Worm (Caenorhabditis elegans) whole organism, mixed stage, embryonic: ENCODE data around the gene fbxa-105.

ENCODE experiments used
- ceh-83 ChIP-seq: fragments of 200-800 bp; sonication (Bioruptor generic); optimal IDR thresholded peaks from 2 replicates; lab custom pipeline; 2018; ENCODE audit warnings: mild to moderate bottlenecking, missing genetic modification characterization, missing compliant biosample characterization
- drap-1 ChIP-seq: fragments of 200-800 bp; sonication (Bioruptor generic); optimal IDR thresholded peaks from 3 replicates; lab custom pipeline; 2018; ENCODE audit warnings: mild to moderate bottlenecking, missing genetic modification characterization, missing compliant biosample characterization
- elt-3 ChIP-seq: fragments of 150-350 bp; optimal IDR thresholded peaks from 2 replicates; lab custom pipeline; 2014; ENCODE audit warnings: missing biosample characterization, missing genetic modification characterization
- lin-13 ChIP-seq: fragments of 150-350 bp; optimal IDR thresholded peaks from 2 replicates; lab custom pipeline; 2014; ENCODE audit warnings: missing biosample characterization, missing genetic modification characterization
- lin-32 ChIP-seq: fragments of 200-800 bp; sonication (Bioruptor generic); optimal IDR thresholded peaks from 2 replicates; lab custom pipeline; 2018; ENCODE audit warnings: mild to moderate bottlenecking, missing genetic modification characterization, missing compliant biosample characterization
- nhr-237 ChIP-seq: fragments of 150-350 bp; optimal IDR thresholded peaks from 2 replicates; lab custom pipeline; 2014; ENCODE audit warnings: missing biosample characterization, missing genetic modification characterization
- nhr-28 ChIP-seq: fragments of 150-350 bp; optimal IDR thresholded peaks from 2 replicates; lab custom pipeline; 2014; ENCODE audit warnings: missing biosample characterization, missing genetic modification characterization
- nhr-76 ChIP-seq: sonication (generic microtip); optimal IDR thresholded peaks from 2 replicates; lab custom pipeline; 2017; ENCODE audit warnings: missing biosample characterization, missing genetic modification characterization
- snpc-4 ChIP-seq: fragments of 150-350 bp; optimal IDR thresholded peaks from 2 replicates; lab custom pipeline; 2014; ENCODE audit warnings: missing biosample characterization, missing genetic modification characterization
- unc-120 ChIP-seq: sonication (generic microtip); optimal IDR thresholded peaks from 2 replicates; lab custom pipeline; 2017; ENCODE audit warnings: missing genetic modification characterization, missing compliant biosample characterization; ENCODE audit not compliant: poor library complexity, severe bottlenecking
- unc-39 ChIP-seq: fragments of 150-350 bp; optimal IDR thresholded peaks from 2 replicates; lab custom pipeline; 2014; ENCODE audit warnings: missing biosample characterization, missing genetic modification characterization
- unc-62 ChIP-seq: fragments of 150-350 bp; optimal IDR thresholded peaks from 2 replicates; lab custom pipeline; 2014; ENCODE audit warnings: missing biosample characterization, missing genetic modification reagents, missing genetic modification characterization
- zip-8 ChIP-seq: fragments of 150-350 bp; optimal IDR thresholded peaks from 2 replicates; lab custom pipeline; 2014; ENCODE audit warnings: missing biosample characterization, missing genetic modification characterization
- ztf-11 ChIP-seq: fragments of 150-350 bp; optimal IDR thresholded peaks from 2 replicates; lab custom pipeline; 2014; ENCODE audit warnings: missing biosample characterization, missing genetic modification characterization

DNA sequence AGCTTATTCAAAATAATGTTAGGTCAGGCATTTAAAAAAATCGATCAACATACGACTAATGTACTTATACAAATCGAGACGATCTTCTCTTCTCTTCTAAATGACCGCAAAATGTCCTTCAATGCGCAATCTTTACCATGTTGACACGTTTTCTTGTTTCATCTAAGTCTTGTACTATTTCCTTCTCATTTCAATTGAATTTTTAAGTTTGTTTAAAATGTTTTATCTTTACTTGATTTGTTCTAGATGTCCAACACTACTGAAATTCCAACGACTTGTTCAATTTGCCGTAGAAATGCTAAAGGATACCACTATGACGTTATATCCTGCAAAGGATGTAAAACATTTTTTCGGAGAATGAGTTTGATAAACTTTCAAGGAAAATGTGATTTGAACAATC lies 49.9 kb downstream of the fbxa-105 start, which contains the start of the genes nhr-263 and nhr-148:
- TF ChIP-seq nhr-237 (tag; lab: Kevin White, UChicago) (no peak), snpc-4 (tag; lab: Kevin White, UChicago) (no peak), unc-62 (GFP tag; lab: Kevin White, UChicago) (no peak), ztf-11 (tag; lab: Kevin White, UChicago) (no peak), unc-39 (tag; lab: Kevin White, UChicago) (no peak), nhr-28 (tag; lab: Kevin White, UChicago) (no peak), lin-32 (GFP tag; lab: Kevin White, UChicago) (no peak), ceh-83 (GFP tag; lab: Kevin White, UChicago) (no peak), nhr-76 (no peak), unc-120 (tag; lab: Kevin White, UChicago) (no peak), lin-13 (tag; lab: Kevin White, UChicago) (no peak), elt-3 (tag; lab: Kevin White, UChicago) (no peak), drap-1 (GFP tag; lab: Kevin White, UChicago) (no peak), zip-8 (tag; lab: Kevin White, UChicago) (no peak)
